Worm (Caenorhabditis elegans): ENCODE results near the gene plx-1.

Gene plx-1

DNA sequence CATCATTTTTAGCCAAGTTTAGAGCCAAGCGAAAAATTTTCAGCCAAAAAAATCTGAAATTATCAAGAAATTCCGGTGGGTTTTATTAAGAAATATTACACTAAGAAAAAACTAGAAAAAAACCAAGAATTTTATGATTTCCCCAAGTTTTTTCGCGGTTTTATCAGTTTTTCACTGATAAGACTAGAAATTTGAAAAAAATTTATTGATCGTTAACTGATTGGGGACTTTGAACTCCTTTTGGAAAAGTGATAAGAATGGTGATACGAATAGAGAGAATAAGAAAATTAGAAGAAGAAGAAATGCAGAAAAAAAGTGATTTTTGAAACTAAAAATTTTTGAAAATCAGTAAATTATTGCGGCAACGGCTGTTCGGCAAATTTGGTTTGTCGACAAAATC is 13.7 kb upstream of the plx-1 start, which contains the start of gene faah-3:
TSS of gene faah-3 (minus strand) at position 53 of the 400 bp plus-strand sequence.
- TF ChIP-seq B0310.2 (tag; optimal IDR thresholded peaks at IDR 0.05): no peak
- no peak for TF ChIP-seq hmg-4 (GFP tag; optimal IDR thresholded peaks at IDR 0.05)
- no peak for TF ChIP-seq ama-1 (optimal IDR thresholded peaks at IDR 0.05)
- no peak for TF ChIP-seq ceh-36 (tag; optimal IDR thresholded peaks at IDR 0.05)
- no peak for TF ChIP-seq ets-7 (tag; optimal IDR thresholded peaks at IDR 0.05)
- TF ChIP-seq hmbx-1 (tag; optimal IDR thresholded peaks at IDR 0.05): no peak
- TF ChIP-seq tbx-37 (GFP tag; conservative IDR thresholded peaks at IDR 0.05): no peak
- no peak for TF ChIP-seq flt-1 (GFP tag; IDR thresholded peaks at IDR 0.05)
- TF ChIP-seq tbx-11 (GFP tag; IDR thresholded peaks at IDR 0.05): no peak
- TF ChIP-seq scrt-1 (GFP tag; IDR thresholded peaks at IDR 0.05): no peak
- TF ChIP-seq aly-1 (tag; optimal IDR thresholded peaks at IDR 0.05): no peak
- TF ChIP-seq sea-1 (GFP tag; conservative IDR thresholded peaks at IDR 0.05): no peak
- TF ChIP-seq pes-1 (GFP tag; IDR thresholded peaks at IDR 0.05): no peak
- TF ChIP-seq tra-4 (tag; optimal IDR thresholded peaks at IDR 0.05): no peak
- no peak for TF ChIP-seq ceh-13 (GFP tag; optimal IDR thresholded peaks at IDR 0.05)
- no peak for TF ChIP-seq hnd-1 (tag; optimal IDR thresholded peaks at IDR 0.05)
- TF ChIP-seq F13C5.2 (tag; optimal IDR thresholded peaks at IDR 0.05): no peak

DNA sequence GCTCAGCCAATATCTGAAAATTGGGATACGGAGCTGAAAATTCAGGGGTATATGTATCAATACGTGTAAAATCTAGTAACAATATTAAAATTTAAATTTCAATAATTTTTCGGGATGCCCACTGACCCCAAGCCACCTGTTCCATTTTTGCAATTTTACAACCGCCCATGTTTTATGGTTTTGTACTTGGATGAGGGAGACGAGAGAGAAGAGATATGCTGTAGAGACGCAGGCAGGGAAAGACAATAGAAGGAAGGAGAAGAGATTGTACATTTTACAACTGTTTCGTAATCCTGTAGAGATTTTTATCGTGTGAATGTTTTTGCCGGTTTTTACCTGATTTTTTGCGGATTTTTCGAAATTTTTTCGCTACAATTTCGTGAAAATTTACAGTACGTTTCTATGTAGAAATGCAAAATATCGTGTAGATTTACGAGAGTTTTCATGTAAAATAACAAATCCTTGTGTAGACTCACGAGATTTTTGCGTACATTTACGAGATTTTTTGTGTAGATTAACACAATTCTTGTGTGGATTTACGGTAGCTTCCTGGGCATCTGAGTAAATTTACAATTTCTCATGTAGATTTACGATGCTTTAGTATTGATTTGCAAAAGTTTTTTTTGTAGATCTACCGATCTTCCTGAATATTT is 9.3 kb upstream of the plx-1 start:
- TF ChIP-seq B0310.2 (tag; optimal IDR thresholded peaks at IDR 0.05): no peak
- no peak for TF ChIP-seq flt-1 (GFP tag; IDR thresholded peaks at IDR 0.05)
- no peak for TF ChIP-seq tbx-37 (GFP tag; conservative IDR thresholded peaks at IDR 0.05)

DNA sequence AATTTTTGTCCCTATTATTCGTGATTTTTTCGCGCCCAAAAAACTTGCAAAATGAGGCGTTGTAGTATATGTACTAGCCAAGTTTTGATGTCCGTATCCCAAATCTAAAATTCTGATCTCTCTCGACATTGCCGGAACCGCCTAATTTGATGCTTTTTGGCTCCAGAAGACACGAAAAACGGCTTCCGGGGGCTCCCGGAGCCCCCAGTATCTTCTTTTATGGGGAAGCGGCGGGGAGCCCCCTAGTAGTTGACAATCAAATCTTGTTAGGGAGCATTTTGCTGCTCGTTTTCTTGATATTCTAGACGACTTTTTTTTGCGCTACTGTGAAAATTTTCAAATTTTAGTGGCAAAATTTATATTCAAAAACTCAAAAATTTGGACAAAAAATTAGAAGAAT is 7.8 kb upstream of the plx-1 start:
- TF ChIP-seq ets-7 (tag; optimal IDR thresholded peaks at IDR 0.05) (no peak), B0310.2 (tag; optimal IDR thresholded peaks at IDR 0.05) (no peak), hnd-1 (tag; optimal IDR thresholded peaks at IDR 0.05) (no peak), ceh-36 (tag; optimal IDR thresholded peaks at IDR 0.05) (no peak), hmbx-1 (tag; optimal IDR thresholded peaks at IDR 0.05) (no peak), ama-1 (optimal IDR thresholded peaks at IDR 0.05) (no peak), F13C5.2 (tag; optimal IDR thresholded peaks at IDR 0.05) (no peak), tbx-11 (GFP tag; IDR thresholded peaks at IDR 0.05) (no peak), tra-4 (tag; optimal IDR thresholded peaks at IDR 0.05) (no peak), tbx-37 (GFP tag; conservative IDR thresholded peaks at IDR 0.05) (no peak), sea-1 (GFP tag; conservative IDR thresholded peaks at IDR 0.05) (no peak)

DNA sequence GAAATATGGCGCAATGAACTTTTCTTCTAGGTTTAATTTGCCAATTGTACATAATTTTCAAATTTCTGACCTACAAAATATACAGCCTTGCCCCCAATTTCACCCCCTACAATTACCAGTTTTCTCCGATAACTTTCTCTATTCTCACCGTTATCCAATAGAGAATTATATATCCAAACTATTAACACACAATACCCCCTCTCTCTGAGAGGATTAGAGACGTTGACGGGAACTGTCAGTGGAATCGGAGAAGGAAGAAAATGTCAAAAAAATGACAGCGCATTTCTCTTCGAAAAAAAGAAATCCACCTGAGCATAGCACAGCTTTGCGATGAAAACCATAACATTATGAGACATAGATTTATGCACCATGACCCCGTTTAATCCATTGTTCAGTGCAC is 6.2 kb upstream of the plx-1 start:
- no peak for TF ChIP-seq tra-4 (tag; optimal IDR thresholded peaks at IDR 0.05)
- no peak for TF ChIP-seq tbx-11 (GFP tag; IDR thresholded peaks at IDR 0.05)
- TF ChIP-seq aly-1 (tag; optimal IDR thresholded peaks at IDR 0.05): no peak
- no peak for TF ChIP-seq tbx-37 (GFP tag; conservative IDR thresholded peaks at IDR 0.05)
- no peak for TF ChIP-seq hnd-1 (tag; optimal IDR thresholded peaks at IDR 0.05)
- no peak for TF ChIP-seq sea-1 (GFP tag; conservative IDR thresholded peaks at IDR 0.05)
- no peak for TF ChIP-seq F13C5.2 (tag; optimal IDR thresholded peaks at IDR 0.05)
- TF ChIP-seq ceh-36 (tag; optimal IDR thresholded peaks at IDR 0.05): no peak
- no peak for TF ChIP-seq flt-1 (GFP tag; IDR thresholded peaks at IDR 0.05)
- no peak for TF ChIP-seq B0310.2 (tag; optimal IDR thresholded peaks at IDR 0.05)

DNA sequence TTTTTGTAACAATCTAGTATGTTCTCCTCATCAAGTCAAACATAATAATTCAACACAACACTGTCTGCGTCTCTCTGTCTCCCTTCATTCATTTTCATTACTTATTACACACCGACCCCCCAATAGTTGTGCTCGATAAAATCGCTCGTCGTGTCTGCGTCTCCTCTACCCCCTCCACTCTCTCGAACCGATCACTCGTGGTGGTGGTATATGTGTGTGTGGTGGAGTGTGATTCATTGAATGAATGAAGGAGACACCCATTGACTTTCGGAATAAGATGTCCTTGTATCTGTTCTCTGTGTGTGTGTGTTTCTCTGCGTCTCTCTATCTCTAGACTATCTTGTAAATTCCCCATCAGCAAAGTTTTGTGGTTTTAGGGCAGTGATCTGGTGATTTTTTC is 1.5 kb upstream of the plx-1 start:
- TF ChIP-seq flt-1 (GFP tag; IDR thresholded peaks at IDR 0.05) (no peak), tra-4 (tag; optimal IDR thresholded peaks at IDR 0.05) (no peak), hmg-4 (GFP tag; optimal IDR thresholded peaks at IDR 0.05) (peak; percentile 53)

DNA sequence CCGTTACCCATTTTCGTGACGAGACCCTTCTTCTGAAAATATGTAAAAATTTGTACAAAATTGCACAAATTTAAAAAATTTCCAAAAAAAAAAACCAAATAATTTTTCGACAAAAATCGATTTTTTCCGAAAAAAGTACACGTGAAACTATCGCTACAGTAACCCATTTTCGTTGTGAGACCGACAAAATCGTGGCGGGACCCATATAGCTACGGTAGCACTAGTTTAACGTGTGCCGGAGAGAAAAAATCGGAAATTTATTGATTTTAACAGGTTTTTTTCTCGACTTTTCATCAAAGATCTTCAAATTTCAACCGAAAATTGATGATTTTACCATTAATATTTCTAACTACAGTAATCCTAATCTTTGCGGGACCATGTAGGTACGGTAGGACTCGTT is 856 bp downstream of the plx-1 start:
- TF ChIP-seq ceh-13 (GFP tag; optimal IDR thresholded peaks at IDR 0.05): no peak
- no peak for TF ChIP-seq tbx-37 (GFP tag; conservative IDR thresholded peaks at IDR 0.05)
- no peak for TF ChIP-seq tra-4 (tag; optimal IDR thresholded peaks at IDR 0.05)
- no peak for TF ChIP-seq ceh-36 (tag; optimal IDR thresholded peaks at IDR 0.05)
- TF ChIP-seq aly-1 (tag; optimal IDR thresholded peaks at IDR 0.05): no peak
- no peak for TF ChIP-seq hnd-1 (tag; optimal IDR thresholded peaks at IDR 0.05)
- no peak for TF ChIP-seq sea-1 (GFP tag; conservative IDR thresholded peaks at IDR 0.05)
- TF ChIP-seq ets-7 (tag; optimal IDR thresholded peaks at IDR 0.05): no peak
- TF ChIP-seq ama-1 (optimal IDR thresholded peaks at IDR 0.05): no peak
- TF ChIP-seq hmbx-1 (tag; optimal IDR thresholded peaks at IDR 0.05): no peak

DNA sequence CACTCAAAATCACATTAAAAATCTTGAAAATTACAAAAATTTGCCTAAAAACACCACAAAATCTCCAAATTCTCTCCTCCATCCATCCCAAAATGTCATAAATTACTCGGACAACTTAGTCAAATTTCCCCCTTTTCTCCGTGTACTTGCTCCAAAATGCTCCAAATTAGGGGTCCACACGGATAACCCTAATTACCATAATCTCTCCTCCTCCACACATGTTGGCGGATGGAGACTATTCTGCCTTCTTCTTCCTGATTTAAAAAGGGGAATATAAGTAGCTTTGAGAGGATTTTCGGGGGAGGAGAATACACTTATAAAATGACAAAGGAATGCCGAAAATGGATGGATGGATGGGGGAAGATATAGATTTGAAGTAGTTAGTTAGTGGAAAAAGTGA is 2.5 kb downstream of the plx-1 start:
- no peak for TF ChIP-seq sea-1 (GFP tag; conservative IDR thresholded peaks at IDR 0.05)
- TF ChIP-seq hmbx-1 (tag; optimal IDR thresholded peaks at IDR 0.05): no peak
- TF ChIP-seq ceh-36 (tag; optimal IDR thresholded peaks at IDR 0.05): no peak
- TF ChIP-seq hnd-1 (tag; optimal IDR thresholded peaks at IDR 0.05): no peak
- no peak for TF ChIP-seq F13C5.2 (tag; optimal IDR thresholded peaks at IDR 0.05)
- TF ChIP-seq pes-1 (GFP tag; IDR thresholded peaks at IDR 0.05): no peak
- no peak for TF ChIP-seq ceh-13 (GFP tag; optimal IDR thresholded peaks at IDR 0.05)
- no peak for TF ChIP-seq tbx-11 (GFP tag; IDR thresholded peaks at IDR 0.05)
- no peak for TF ChIP-seq ets-7 (tag; optimal IDR thresholded peaks at IDR 0.05)
- TF ChIP-seq ama-1 (optimal IDR thresholded peaks at IDR 0.05): no peak
- no peak for TF ChIP-seq aly-1 (tag; optimal IDR thresholded peaks at IDR 0.05)
- TF ChIP-seq tbx-37 (GFP tag; conservative IDR thresholded peaks at IDR 0.05): no peak
- no peak for TF ChIP-seq hmg-4 (GFP tag; optimal IDR thresholded peaks at IDR 0.05)
- TF ChIP-seq scrt-1 (GFP tag; IDR thresholded peaks at IDR 0.05): no peak
- no peak for TF ChIP-seq B0310.2 (tag; optimal IDR thresholded peaks at IDR 0.05)
- TF ChIP-seq flt-1 (GFP tag; IDR thresholded peaks at IDR 0.05): no peak
- no peak for TF ChIP-seq tra-4 (tag; optimal IDR thresholded peaks at IDR 0.05)

DNA sequence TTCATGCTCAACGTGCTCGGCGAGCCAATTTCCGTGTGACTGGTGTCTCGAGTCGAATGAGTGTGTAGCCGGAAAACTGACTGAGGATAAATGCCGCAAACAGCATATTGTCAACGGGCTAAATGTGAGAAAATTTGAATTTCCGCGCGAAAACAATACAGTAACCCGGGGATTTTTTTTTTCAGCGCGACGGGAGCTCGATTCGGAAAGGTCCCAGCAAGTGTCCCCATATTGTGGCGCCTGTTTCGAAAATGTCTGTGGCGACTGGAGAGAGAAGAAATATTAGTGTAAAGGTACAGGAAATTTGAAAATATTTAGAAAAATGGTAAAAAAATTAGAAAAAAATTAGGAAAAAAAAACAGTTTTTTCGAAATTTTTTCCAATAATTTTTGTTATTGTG is 11.8 kb downstream of the plx-1 start:
- TF ChIP-seq scrt-1 (GFP tag; IDR thresholded peaks at IDR 0.05) (no peak), tbx-11 (GFP tag; IDR thresholded peaks at IDR 0.05) (no peak), ceh-36 (tag; optimal IDR thresholded peaks at IDR 0.05) (no peak), tbx-37 (GFP tag; conservative IDR thresholded peaks at IDR 0.05) (no peak)
